Fruit fly (Drosophila melanogaster): Measurements from ENCODE around the gene Dpck.
A peak's percentile ranks its signal among the peaks of the same experiment; 100 is the strongest.

Gene Dpck

dm6 chr3R:7081972-7082371 lies at the start of gene Dpck:
TSS of gene Dpck (plus strand) at chr3R:7082182.
- TF ChIP-seq HLH106 (tag; optimal IDR thresholded peaks at IDR 0.05) (peak; percentile 30), woc (GFP tag; optimal IDR thresholded peaks at IDR 0.05) (peak; percentile 60), Dif (GFP tag; optimal IDR thresholded peaks at IDR 0.05; ENCODE audit: partially characterized antibody) (no peak), h (GFP tag; optimal IDR thresholded peaks at IDR 0.05) (peak; percentile 30), ey (GFP tag; optimal IDR thresholded peaks at IDR 0.05) (peak; percentile 11), Myc (optimal IDR thresholded peaks at IDR 0.05) (no peak), Mio (GFP tag; optimal IDR thresholded peaks at IDR 0.05) (peak; percentile 19), fru (GFP tag; optimal IDR thresholded peaks at IDR 0.05) (peak; percentile 34), Hr83 (GFP tag; optimal IDR thresholded peaks at IDR 0.05; ENCODE audit: poor library complexity, severe bottlenecking) (peak; percentile 23), Hnf4 (GFP tag; optimal IDR thresholded peaks at IDR 0.05) (peak; percentile 30), foxo (GFP tag; optimal IDR thresholded peaks at IDR 0.05) (peak in 1 of 2 experiments; percentile 20), Dfd (GFP tag; optimal IDR thresholded peaks at IDR 0.05) (no peak), Rel (GFP tag; optimal IDR thresholded peaks at IDR 0.05) (no peak), Rel (tag; optimal IDR thresholded peaks at IDR 0.05) (peak; percentile 47), dsf (GFP tag; optimal IDR thresholded peaks at IDR 0.05; ENCODE audit: borderline replicate concordance) (no peak), usp (GFP tag; optimal IDR thresholded peaks at IDR 0.05) (no peak), Sp1 (GFP tag; optimal IDR thresholded peaks at IDR 0.05) (peak; percentile 53), rgr (GFP tag; optimal IDR thresholded peaks at IDR 0.05) (peak; percentile 19), sage (GFP tag; optimal IDR thresholded peaks at IDR 0.05) (peak; percentile 47), tai (GFP tag; optimal IDR thresholded peaks at IDR 0.05) (no peak), N (GFP tag; optimal IDR thresholded peaks at IDR 0.05) (no peak), pan (optimal IDR thresholded peaks at IDR 0.05) (no peak), Jra (GFP tag; optimal IDR thresholded peaks at IDR 0.05) (no peak), jim (GFP tag; optimal IDR thresholded peaks at IDR 0.05) (peak; percentile 28), GATAd (GFP tag; optimal IDR thresholded peaks at IDR 0.05) (no peak), Abd-B (GFP tag; optimal IDR thresholded peaks at IDR 0.05) (no peak), psq (GFP tag; optimal IDR thresholded peaks at IDR 0.05) (no peak)

dm6 chr3R:7033707-7034106 lies 48.3 kb upstream of the Dpck start:
- TF ChIP-seq jim (GFP tag; optimal IDR thresholded peaks at IDR 0.05) (no peak), GATAd (GFP tag; optimal IDR thresholded peaks at IDR 0.05) (no peak), dmrt93B (GFP tag; optimal IDR thresholded peaks at IDR 0.05) (no peak), Hr83 (GFP tag; optimal IDR thresholded peaks at IDR 0.05; ENCODE audit: poor library complexity, severe bottlenecking) (no peak), br (GFP tag; optimal IDR thresholded peaks at IDR 0.05) (no peak), sage (GFP tag; optimal IDR thresholded peaks at IDR 0.05) (no peak), Vsx2 (GFP tag; optimal IDR thresholded peaks at IDR 0.05; ENCODE audit: partially characterized antibody) (no peak), Rel (GFP tag; optimal IDR thresholded peaks at IDR 0.05) (no peak), Rel (tag; optimal IDR thresholded peaks at IDR 0.05) (no peak), foxo (GFP tag; optimal IDR thresholded peaks at IDR 0.05) (no peak), Myc (optimal IDR thresholded peaks at IDR 0.05) (no peak), psq (GFP tag; optimal IDR thresholded peaks at IDR 0.05) (no peak), lola (GFP tag; optimal IDR thresholded peaks at IDR 0.05) (no peak), Hr78 (GFP tag; optimal IDR thresholded peaks at IDR 0.05) (no peak), N (GFP tag; optimal IDR thresholded peaks at IDR 0.05) (no peak), fru (GFP tag; optimal IDR thresholded peaks at IDR 0.05) (no peak), usp (GFP tag; optimal IDR thresholded peaks at IDR 0.05) (no peak)

dm6 chr3R:7034440-7034839 lies 47.5 kb upstream of the Dpck start:
- no peak for TF ChIP-seq jim (GFP tag; optimal IDR thresholded peaks at IDR 0.05)
- TF ChIP-seq rgr (GFP tag; optimal IDR thresholded peaks at IDR 0.05): no peak
- TF ChIP-seq Sp1 (GFP tag; optimal IDR thresholded peaks at IDR 0.05): no peak
- no peak for TF ChIP-seq Jra (GFP tag; optimal IDR thresholded peaks at IDR 0.05)
- TF ChIP-seq Abd-B (GFP tag; optimal IDR thresholded peaks at IDR 0.05): no peak
- no peak for TF ChIP-seq dmrt93B (GFP tag; optimal IDR thresholded peaks at IDR 0.05)
- no peak for TF ChIP-seq sage (GFP tag; optimal IDR thresholded peaks at IDR 0.05)
- TF ChIP-seq Mio (GFP tag; optimal IDR thresholded peaks at IDR 0.05): no peak
- no peak for TF ChIP-seq CrebA (GFP tag; optimal IDR thresholded peaks at IDR 0.05; ENCODE audit: borderline replicate concordance)
- no peak for TF ChIP-seq CG32264 (GFP tag; optimal IDR thresholded peaks at IDR 0.05)
- no peak for TF ChIP-seq Rel (GFP tag; optimal IDR thresholded peaks at IDR 0.05)
- TF ChIP-seq Rel (tag; optimal IDR thresholded peaks at IDR 0.05): no peak
- TF ChIP-seq Vsx2 (GFP tag; optimal IDR thresholded peaks at IDR 0.05; ENCODE audit: partially characterized antibody): no peak
- no peak for TF ChIP-seq Dfd (GFP tag; optimal IDR thresholded peaks at IDR 0.05)
- TF ChIP-seq sv (GFP tag; optimal IDR thresholded peaks at IDR 0.05): no peak
- no peak for TF ChIP-seq br (GFP tag; optimal IDR thresholded peaks at IDR 0.05)
- TF ChIP-seq tai (GFP tag; optimal IDR thresholded peaks at IDR 0.05): no peak
- TF ChIP-seq Hr78 (GFP tag; optimal IDR thresholded peaks at IDR 0.05): no peak
- no peak for TF ChIP-seq OdsH (GFP tag; optimal IDR thresholded peaks at IDR 0.05)
